Fruit fly (Drosophila melanogaster): Measurements from ENCODE around the gene CG11555.

Gene CG11555

DNA sequence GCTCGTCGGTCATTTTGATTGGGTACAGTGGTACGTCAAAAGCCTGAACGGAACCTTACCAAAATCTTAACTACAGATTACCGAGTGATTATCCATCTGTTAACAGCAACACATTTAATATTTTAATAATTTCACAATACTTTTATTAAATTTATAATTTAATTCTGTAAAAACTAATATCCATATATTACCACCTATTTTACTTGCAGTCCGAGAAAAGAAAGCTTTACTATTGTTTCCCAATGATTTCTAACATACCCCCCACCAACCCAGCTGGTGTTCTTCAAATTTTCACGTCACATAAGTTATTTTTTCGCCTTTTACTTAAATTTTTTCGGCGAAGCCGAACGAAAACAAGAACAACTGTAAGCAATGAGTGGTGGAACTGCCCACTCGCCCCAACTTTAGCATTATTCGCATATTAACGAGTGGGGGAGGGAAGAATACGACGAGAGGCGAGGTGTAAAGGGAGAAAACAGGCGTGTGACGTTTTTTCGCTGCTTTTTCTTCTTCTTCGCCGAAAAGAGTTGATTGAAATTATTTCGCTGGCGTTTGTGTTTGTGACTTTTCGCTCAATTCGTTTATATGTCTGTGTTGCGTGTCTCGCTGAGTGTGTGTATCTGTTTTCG is 25.7 kb upstream of the CG11555 start (continued):
- TF ChIP-seq CG11093 (GFP tag; IDR thresholded peaks at IDR 0.05) (0 out of 3 replicates have a peak, but pooled peaks have one; percentile 40), HmgD (GFP tag; optimal IDR thresholded peaks at IDR 0.05) (no peak), CG18262 (tag; optimal IDR thresholded peaks at IDR 0.05) (peak; percentile 64), Dip2 (GFP tag; IDR thresholded peaks at IDR 0.05) (no peak), jing (GFP tag; optimal IDR thresholded peaks at IDR 0.05) (no peak), CG6765 (GFP tag; optimal IDR thresholded peaks at IDR 0.05) (peak; percentile 60), Tbp (GFP tag; optimal IDR thresholded peaks at IDR 0.05) (no peak), CG18011 (GFP tag; optimal IDR thresholded peaks at IDR 0.05) (peak; percentile 5), CG10462 (GFP tag; optimal IDR thresholded peaks at IDR 0.05) (no peak), Deaf1 (tag; optimal IDR thresholded peaks at IDR 0.05) (peak; percentile 45), ewg (GFP tag; optimal IDR thresholded peaks at IDR 0.05) (peak; percentile 10), CG30403 (GFP tag; optimal IDR thresholded peaks at IDR 0.05) (peak; percentile 56), CG43689 (GFP tag; IDR thresholded peaks at IDR 0.05) (no peak), CoRest (tag; optimal IDR thresholded peaks at IDR 0.05) (peak; percentile 60), CG12769 (tag; optimal IDR thresholded peaks at IDR 0.05) (peak; percentile 77), jigr1 (GFP tag; IDR thresholded peaks at IDR 0.05) (no peak), usp (GFP tag; optimal IDR thresholded peaks at IDR 0.05) (no peak), CG8388 (GFP tag; optimal IDR thresholded peaks at IDR 0.05) (peak; percentile 29), bbx (GFP tag; IDR thresholded peaks at IDR 0.05; ENCODE audit: partially characterized antibody) (no peak), CG17359 (tag; optimal IDR thresholded peaks at IDR 0.05) (peak; percentile 54), Mes4 (GFP tag; optimal IDR thresholded peaks at IDR 0.05) (no peak), CG4282 (GFP tag; optimal IDR thresholded peaks at IDR 0.05) (no peak), CG17385 (GFP tag; optimal IDR thresholded peaks at IDR 0.05) (peak; percentile 80), Aef1 (GFP tag; IDR thresholded peaks at IDR 0.05) (no peak), CG13296 (GFP tag; optimal IDR thresholded peaks at IDR 0.05) (peak; percentile 58), D (optimal IDR thresholded peaks at IDR 0.05) (no peak), D (GFP tag; optimal IDR thresholded peaks at IDR 0.05) (no peak), Gug (GFP tag; IDR thresholded peaks at IDR 0.05) (peak; percentile 8; the same call in 2 of the 4 replicates), CG1647 (GFP tag; optimal IDR thresholded peaks at IDR 0.05) (no peak), slbo (GFP tag; IDR thresholded peaks at IDR 0.05) (peak; percentile 75), Atf6 (GFP tag; IDR thresholded peaks at IDR 0.05) (peak; percentile 43; the same call in 1 of the 2 replicates), Oli (tag; optimal IDR thresholded peaks at IDR 0.05) (peak; percentile 56), gem (tag; optimal IDR thresholded peaks at IDR 0.05) (peak; percentile 75), crol (GFP tag; IDR thresholded peaks at IDR 0.05) (peak; percentile 92), Nf-YC (tag; optimal IDR thresholded peaks at IDR 0.05) (peak; percentile 49), CG17328 (GFP tag; IDR thresholded peaks at IDR 0.05) (no peak), ara (GFP tag; IDR thresholded peaks at IDR 0.05) (no peak), Hr3 (GFP tag; optimal IDR thresholded peaks at IDR 0.05) (peak; percentile 33), al (GFP tag; IDR thresholded peaks at IDR 0.05) (peak; percentile 29; the same call in 1 of the 2 replicates), psq (GFP tag; optimal IDR thresholded peaks at IDR 0.05) (peak; percentile 27), NK7.1 (GFP tag; optimal IDR thresholded peaks at IDR 0.05) (no peak), vvl (GFP tag; IDR thresholded peaks at IDR 0.05) (peak; percentile 42; the same call in 1 of the 2 replicates), CG7786 (GFP tag; optimal IDR thresholded peaks at IDR 0.05) (peak; percentile 39), amos (GFP tag; IDR thresholded peaks at IDR 0.05; ENCODE audit: partially characterized antibody) (peak; percentile 14; the same call in 1 of the 2 replicates), CG6654 (GFP tag; optimal IDR thresholded peaks at IDR 0.05) (peak; percentile 39), trh (GFP tag; optimal IDR thresholded peaks at IDR 0.05) (no peak), ap (GFP tag; IDR thresholded peaks at IDR 0.05) (no peak), CG32532 (GFP tag; IDR thresholded peaks at IDR 0.05) (peak; percentile 69), scrt (GFP tag; optimal IDR thresholded peaks at IDR 0.05) (peak; percentile 47), Ada2b (GFP tag; IDR thresholded peaks at IDR 0.05) (peak; percentile 33; the same call in 1 of the 2 replicates), mirr (GFP tag; optimal IDR thresholded peaks at IDR 0.05) (peak; percentile 52)
